Worm (Caenorhabditis elegans) whole organism, early embryonic: ENCODE measurements around the gene R07A4.4.

Experiments used
- aly-1 ChIP-seq: sonication (generic microtip); optimal IDR thresholded peaks from 2 replicates; lab custom pipeline; 2016; ENCODE audit warnings: missing genetic modification characterization, missing compliant biosample characterization
- ama-1 ChIP-seq: fragments of 150-350 bp; optimal IDR thresholded peaks from 2 replicates; lab custom pipeline; 2014
- sea-1 ChIP-seq: fragments of 200-800 bp; sonication (Bioruptor generic); conservative IDR thresholded peaks from 2 replicates; pipeline ENCODE4 v1.3.6; 2022; ENCODE audit warnings: missing genetic modification characterization, missing compliant biosample characterization

ce11 chrX:10711769-10712168 lies 45.7 kb downstream of the R07A4.4 start, which contains the start of gene rhgf-1:
- no peak for TF ChIP-seq sea-1 (GFP tag; lab: Robert Waterston, UW)
- TF ChIP-seq ama-1 (lab: Kevin White, UChicago): no peak
- TF ChIP-seq aly-1 (tag; lab: Kevin White, UChicago): no peak
